Fruit fly (Drosophila melanogaster) whole organism, pupa: ENCODE results near the gene CG18404.

Experiments
- CG10348 ChIP-seq: fragments of 200-800 bp; sonication (Bioruptor generic); IDR thresholded peaks from 2 replicates; pipeline ENCODE4 v1.3.6; 2022; ENCODE audit warnings: missing biosample characterization, missing genetic modification characterization
- CG12605 ChIP-seq: fragments of 200-800 bp; sonication (Bioruptor generic); IDR thresholded peaks from 2 replicates; pipeline ENCODE4 v1.3.6; 2022; ENCODE audit warnings: missing biosample characterization, missing genetic modification characterization
- CG13204 ChIP-seq: fragments of 200-800 bp; sonication (Bioruptor generic); optimal IDR thresholded peaks from 2 replicates; lab custom pipeline; 2018; ENCODE audit warnings: missing biosample characterization, mild to moderate bottlenecking, missing genetic modification characterization, moderate library complexity
- CG14655 ChIP-seq: fragments of 200-800 bp; sonication (Bioruptor generic); optimal IDR thresholded peaks from 3 replicates; lab custom pipeline; 2017; ENCODE audit warnings: mild to moderate bottlenecking, missing biosample characterization, missing genetic modification reagents, missing genetic modification characterization
- CG15710 ChIP-seq: fragments of 200-800 bp; sonication (Bioruptor generic); optimal IDR thresholded peaks from 2 replicates; lab custom pipeline; 2018; ENCODE audit warnings: missing biosample characterization, mild to moderate bottlenecking, missing genetic modification characterization, moderate library complexity
- CG17806 ChIP-seq: fragments of 200-800 bp; sonication (Bioruptor generic); optimal IDR thresholded peaks from 2 replicates; lab custom pipeline; 2018; ENCODE audit warnings: missing biosample characterization, mild to moderate bottlenecking, missing genetic modification characterization, moderate library complexity
- CG32121 ChIP-seq: fragments of 200-800 bp; sonication (Bioruptor generic); IDR thresholded peaks from 2 replicates; pipeline ENCODE4 v1.3.6; 2022; ENCODE audit warnings: missing biosample characterization, missing genetic modification characterization
- CG34367 ChIP-seq: fragments of 200-800 bp; sonication (Bioruptor generic); optimal IDR thresholded peaks from 2 replicates; lab custom pipeline; 2018; ENCODE audit warnings: missing biosample characterization, mild to moderate bottlenecking, missing genetic modification characterization
- CG4496 ChIP-seq: fragments of 200-800 bp; sonication (Bioruptor generic); IDR thresholded peaks from 3 replicates; pipeline ENCODE4 v1.3.6; 2022; ENCODE audit warnings: missing biosample characterization, missing genetic modification characterization
- CG8159 ChIP-seq: fragments of 200-800 bp; sonication (Bioruptor generic); optimal IDR thresholded peaks from 3 replicates; lab custom pipeline; 2018; ENCODE audit warnings: missing biosample characterization, mild to moderate bottlenecking, missing genetic modification characterization, moderate library complexity
- CG8301 ChIP-seq: fragments of 200-800 bp; sonication (Bioruptor generic); optimal IDR thresholded peaks from 2 replicates; lab custom pipeline; 2018; ENCODE audit warnings: missing biosample characterization, mild to moderate bottlenecking, missing genetic modification characterization
- CG9948 ChIP-seq: fragments of 200-800 bp; sonication (Bioruptor generic); optimal IDR thresholded peaks from 2 replicates; lab custom pipeline; 2018; ENCODE audit warnings: missing biosample characterization, mild to moderate bottlenecking, missing genetic modification characterization, moderate library complexity
- D1 ChIP-seq: fragments of 200-800 bp; sonication (Bioruptor generic); optimal IDR thresholded peaks from 2 replicates; lab custom pipeline; 2018; ENCODE audit warnings: missing biosample characterization, mild to moderate bottlenecking, missing genetic modification characterization, moderate library complexity
- EcR ChIP-seq: fragments of 200-800 bp; sonication (Bioruptor generic); optimal IDR thresholded peaks from 3 replicates; lab custom pipeline; 2019; ENCODE audit warnings: missing biosample characterization, missing genetic modification characterization, mild to moderate bottlenecking, moderate library complexity, missing genetic modification reagents
- Ets98B ChIP-seq: fragments of 200-800 bp; sonication (Bioruptor generic); IDR thresholded peaks from 2 replicates; pipeline ENCODE4 v1.3.6; 2022; ENCODE audit warnings: missing biosample characterization, missing genetic modification characterization
- Pif1A ChIP-seq: fragments of 200-800 bp; sonication (Bioruptor generic); optimal IDR thresholded peaks from 3 replicates; lab custom pipeline; 2016; ENCODE audit warnings: missing biosample characterization, missing genetic modification characterization
- Pif1B ChIP-seq: fragments of 200-800 bp; sonication (Bioruptor generic); optimal IDR thresholded peaks from 3 replicates; lab custom pipeline; 2016; ENCODE audit warnings: missing biosample characterization, missing genetic modification characterization
- Snoo ChIP-seq: fragments of 200-800 bp; sonication (Bioruptor generic); optimal IDR thresholded peaks from 3 replicates; lab custom pipeline; 2017; ENCODE audit warnings: missing biosample characterization, mild to moderate bottlenecking, missing genetic modification characterization, inconsistent platforms
- fd96Ca ChIP-seq: fragments of 200-800 bp; sonication (Bioruptor generic); IDR thresholded peaks from 3 replicates; pipeline ENCODE4 v1.3.6; 2022; ENCODE audit warnings: missing biosample characterization, missing genetic modification characterization
- gl ChIP-seq: fragments of 200-800 bp; sonication (Bioruptor generic); optimal IDR thresholded peaks from 2 replicates; lab custom pipeline; 2018; ENCODE audit warnings: missing biosample characterization, mild to moderate bottlenecking, missing genetic modification characterization
- rn ChIP-seq: fragments of 200-800 bp; sonication (Bioruptor generic); IDR thresholded peaks from 2 replicates; pipeline ENCODE4 v1.3.6; 2022; ENCODE audit warnings: missing biosample characterization, missing genetic modification characterization

Gene CG18404

dm6 chr3R:30281345-30282133 lies 28.6 kb downstream of the CG18404 start:
- TF ChIP-seq CG8159, result peak; percentile 38
- TF ChIP-seq Pif1B (GFP tag; lab: Kevin White, UChicago), result no peak
- TF ChIP-seq rn (GFP tag; lab: Robert Waterston, UW), result no peak
- peak; percentile 8 for TF ChIP-seq CG17806 (tag; lab: Kevin White, UChicago)
- TF ChIP-seq CG9948, result no peak
- peak; percentile 55 for TF ChIP-seq Snoo
- no peak for TF ChIP-seq Pif1A (GFP tag; lab: Kevin White, UChicago)
- TF ChIP-seq CG15710, result no peak
- TF ChIP-seq fd96Ca (GFP tag; lab: Robert Waterston, UW), result no peak
- no peak for TF ChIP-seq CG4496

dm6 chr3R:30282478-30282877 lies 29.5 kb downstream of the CG18404 start:
- TF ChIP-seq CG17806 (tag; lab: Kevin White, UChicago) (no peak), Ets98B (GFP tag; lab: Robert Waterston, UW) (no peak), Snoo (no peak), CG8301 (tag; lab: Kevin White, UChicago) (no peak), CG15710 (no peak), rn (GFP tag; lab: Robert Waterston, UW) (no peak), CG8159 (no peak), CG4496 (no peak), CG14655 (GFP tag; lab: Kevin White, UChicago) (no peak), CG32121 (GFP tag; lab: Robert Waterston, UW) (no peak), Pif1B (GFP tag; lab: Kevin White, UChicago) (no peak), Pif1A (GFP tag; lab: Kevin White, UChicago) (no peak)

dm6 chr3R:30283037-30283590 lies 30.1 kb downstream of the CG18404 start:
- TF ChIP-seq CG15710, result no peak
- no peak for TF ChIP-seq CG8159
- no peak for TF ChIP-seq D1 (tag; lab: Kevin White, UChicago)
- TF ChIP-seq Snoo, result no peak
- no peak for TF ChIP-seq EcR (GFP tag; lab: Kevin White, UChicago)
- no peak for TF ChIP-seq gl (tag; lab: Kevin White, UChicago)
- TF ChIP-seq fd96Ca (GFP tag; lab: Robert Waterston, UW), result no peak

dm6 chr3R:30283940-30284339 lies 31.0 kb downstream of the CG18404 start:
- TF ChIP-seq CG12605 (GFP tag; lab: Robert Waterston, UW), result peak; percentile 70
- TF ChIP-seq Snoo, result peak; percentile 55
- TF ChIP-seq Ets98B (GFP tag; lab: Robert Waterston, UW), result peak; percentile 61
- TF ChIP-seq CG32121 (GFP tag; lab: Robert Waterston, UW), result peak; percentile 61
- peak; percentile 46 for TF ChIP-seq CG13204
- TF ChIP-seq fd96Ca (GFP tag; lab: Robert Waterston, UW), result peak; percentile 75
- peak; percentile 60 for TF ChIP-seq CG8159
- TF ChIP-seq rn (GFP tag; lab: Robert Waterston, UW), result peak; percentile 44; the same call in 1 of the 2 replicates
- peak; percentile 47 for TF ChIP-seq Pif1A (GFP tag; lab: Kevin White, UChicago)
- peak; percentile 64 for TF ChIP-seq CG14655 (GFP tag; lab: Kevin White, UChicago)
- TF ChIP-seq EcR (GFP tag; lab: Kevin White, UChicago), result no peak
- peak; percentile 67 for TF ChIP-seq CG17806 (tag; lab: Kevin White, UChicago)
- TF ChIP-seq CG4496, result peak; percentile 85
- TF ChIP-seq Pif1B (GFP tag; lab: Kevin White, UChicago), result peak; percentile 25
- TF ChIP-seq CG8301 (tag; lab: Kevin White, UChicago), result peak; percentile 67
- TF ChIP-seq CG9948, result peak; percentile 63
- TF ChIP-seq CG34367 (tag; lab: Kevin White, UChicago), result peak; percentile 82
- no peak for TF ChIP-seq D1 (tag; lab: Kevin White, UChicago)
- no peak for TF ChIP-seq gl (tag; lab: Kevin White, UChicago)
- peak; percentile 80 for TF ChIP-seq CG15710
- no peak for TF ChIP-seq CG10348 (GFP tag; lab: Robert Waterston, UW)

- TF ChIP-seq CG10348 (GFP tag; lab: Robert Waterston, UW), result no peak
- no peak for TF ChIP-seq Ets98B (GFP tag; lab: Robert Waterston, UW)
- no peak for TF ChIP-seq D1 (tag; lab: Kevin White, UChicago)
- TF ChIP-seq Pif1B (GFP tag; lab: Kevin White, UChicago), result peak; percentile 33
- TF ChIP-seq CG14655 (GFP tag; lab: Kevin White, UChicago), result peak; percentile 81
- TF ChIP-seq CG4496, result peak; percentile 54; the same call in 2 of the 3 replicates
- TF ChIP-seq CG8301 (tag; lab: Kevin White, UChicago), result peak; percentile 78
- TF ChIP-seq CG8159, result peak; percentile 79
- no peak for TF ChIP-seq CG13204
- TF ChIP-seq CG17806 (tag; lab: Kevin White, UChicago), result peak; percentile 61
- TF ChIP-seq EcR (GFP tag; lab: Kevin White, UChicago), result no peak
- no peak for TF ChIP-seq rn (GFP tag; lab: Robert Waterston, UW)
- no peak for TF ChIP-seq gl (tag; lab: Kevin White, UChicago)
- no peak for TF ChIP-seq CG12605 (GFP tag; lab: Robert Waterston, UW)
- peak; percentile 60 for TF ChIP-seq Snoo
- peak; percentile 79 for TF ChIP-seq CG15710
- peak; percentile 62 for TF ChIP-seq Pif1A (GFP tag; lab: Kevin White, UChicago)
- TF ChIP-seq fd96Ca (GFP tag; lab: Robert Waterston, UW), result peak; percentile 51; the same call in 2 of the 3 replicates
- TF ChIP-seq CG9948, result peak; percentile 56
- TF ChIP-seq CG34367 (tag; lab: Kevin White, UChicago), result peak; percentile 60
Observed at dm6 chr3R:30284573-30284972, 31.6 kb downstream of the CG18404 start.
